Fruit fly (Drosophila melanogaster) whole organism, embryonic: Measurements from ENCODE around the gene CG1638.

ENCODE experiments used
- Adf1 ChIP-seq: fragments of 200-800 bp; sonication (Bioruptor generic); IDR thresholded peaks from 2 replicates; pipeline ENCODE4 v1.3.6; 2022; ENCODE audit warnings: missing biosample characterization, missing genetic modification characterization
- Asciz ChIP-seq: fragments of 200-800 bp; sonication (Bioruptor generic); optimal IDR thresholded peaks from 2 replicates; lab custom pipeline; 2017; ENCODE audit warnings: missing biosample characterization, mild to moderate bottlenecking, missing genetic modification characterization, missing genetic modification reagents
- Atf-2 ChIP-seq: fragments of 200-800 bp; sonication (Bioruptor generic); optimal IDR thresholded peaks from 2 replicates; lab custom pipeline; 2016; ENCODE audit warnings: missing biosample characterization, missing genetic modification characterization
- B-H2 ChIP-seq: fragments of 200-800 bp; sonication (Bioruptor generic); optimal IDR thresholded peaks from 2 replicates; lab custom pipeline; 2018; ENCODE audit warnings: missing biosample characterization, mild to moderate bottlenecking, missing genetic modification characterization
- C15 ChIP-seq: fragments of 200-800 bp; sonication (Bioruptor generic); IDR thresholded peaks from 3 replicates; pipeline ENCODE4 v1.3.6; 2022; ENCODE audit warnings: missing biosample characterization, missing genetic modification characterization
- CG10431 ChIP-seq: fragments of 200-800 bp; sonication (Bioruptor generic); optimal IDR thresholded peaks from 3 replicates; lab custom pipeline; 2018; ENCODE audit warnings: missing biosample characterization, mild to moderate bottlenecking, missing genetic modification characterization
- CG15514 ChIP-seq: fragments of 200-800 bp; sonication (Bioruptor generic); optimal IDR thresholded peaks from 3 replicates; lab custom pipeline; 2017; ENCODE audit warnings: missing biosample characterization, missing genetic modification characterization, mild to moderate bottlenecking, moderate library complexity, missing genetic modification reagents
- CG16815 ChIP-seq: fragments of 200-800 bp; sonication (Bioruptor generic); optimal IDR thresholded peaks from 3 replicates; lab custom pipeline; 2017; ENCODE audit warnings: missing biosample characterization, mild to moderate bottlenecking, missing genetic modification characterization
- CG3163 ChIP-seq: fragments of 200-800 bp; sonication (Bioruptor generic); optimal IDR thresholded peaks from 3 replicates; lab custom pipeline; 2016; ENCODE audit warnings: missing biosample characterization, missing genetic modification characterization
- CG33557 ChIP-seq: fragments of 200-800 bp; sonication (Bioruptor generic); optimal IDR thresholded peaks from 2 replicates; lab custom pipeline; 2019; ENCODE audit warnings: missing biosample characterization, mild to moderate bottlenecking, missing genetic modification characterization, moderate library complexity
- CG4328 ChIP-seq: fragments of 200-800 bp; sonication (Bioruptor generic); optimal IDR thresholded peaks from 3 replicates; lab custom pipeline; 2017; ENCODE audit warnings: missing biosample characterization, missing genetic modification reagents, missing genetic modification characterization
- CG4424 ChIP-seq: fragments of 200-800 bp; sonication (Bioruptor generic); optimal IDR thresholded peaks from 3 replicates; lab custom pipeline; 2016; ENCODE audit warnings: missing biosample characterization, missing genetic modification characterization
- CG5180 ChIP-seq: fragments of 200-800 bp; sonication (Bioruptor generic); optimal IDR thresholded peaks from 3 replicates; lab custom pipeline; 2017; ENCODE audit warnings: missing biosample characterization, missing genetic modification characterization, mild to moderate bottlenecking, moderate library complexity, missing genetic modification reagents
- CG5953 ChIP-seq: fragments of 200-800 bp; sonication (Bioruptor generic); IDR thresholded peaks from 2 replicates; pipeline ENCODE4 v1.3.6; 2022; ENCODE audit warnings: missing biosample characterization, missing genetic modification characterization
- CG7745 ChIP-seq: fragments of 200-800 bp; sonication (Bioruptor generic); optimal IDR thresholded peaks from 2 replicates; lab custom pipeline; 2018; ENCODE audit warnings: missing biosample characterization, mild to moderate bottlenecking, missing genetic modification characterization, moderate library complexity
- CG7987 ChIP-seq: fragments of 200-800 bp; sonication (Bioruptor generic); optimal IDR thresholded peaks from 2 replicates; lab custom pipeline; 2018; ENCODE audit warnings: missing biosample characterization, mild to moderate bottlenecking, missing genetic modification characterization, moderate library complexity
- CG9609 ChIP-seq: fragments of 200-800 bp; sonication (Bioruptor generic); optimal IDR thresholded peaks from 3 replicates; lab custom pipeline; 2016; ENCODE audit warnings: missing biosample characterization, missing genetic modification characterization
- Chrac-16 ChIP-seq: fragments of 200-800 bp; sonication (Bioruptor generic); optimal IDR thresholded peaks from 3 replicates; lab custom pipeline; 2016; ENCODE audit warnings: missing biosample characterization, missing genetic modification characterization
- D ChIP-seq, 2 experiments: fragments of 200-800 bp in 1 of 2; fragments of >200 bp in 1 of 2; sonication (Bioruptor generic) in 1 of 2; optimal IDR thresholded peaks; 2 replicates in 1 of 2; 3 replicates in 1 of 2; lab custom pipeline; 2017; ENCODE audit warnings: mild to moderate bottlenecking in 1 of 2, missing biosample characterization in 1 of 2, missing genetic modification characterization in 1 of 2, missing genetic modification reagents in 1 of 2
- Dad ChIP-seq: fragments of 200-800 bp; sonication (Bioruptor generic); optimal IDR thresholded peaks from 3 replicates; lab custom pipeline; 2016; ENCODE audit warnings: missing biosample characterization, missing genetic modification characterization
- Doc3 ChIP-seq: fragments of 200-800 bp; sonication (Bioruptor generic); IDR thresholded peaks from 3 replicates; pipeline ENCODE4 v1.3.6; 2022; ENCODE audit warnings: missing biosample characterization, missing genetic modification characterization; ENCODE audit not compliant: partially characterized antibody
- E2f2 ChIP-seq: fragments of 200-800 bp; sonication (Bioruptor generic); IDR thresholded peaks from 2 replicates; pipeline ENCODE4 v1.3.6; 2022; ENCODE audit warnings: missing biosample characterization, missing genetic modification characterization
- GATAe ChIP-seq: fragments of 200-800 bp; sonication (Bioruptor generic); conservative IDR thresholded peaks from 2 replicates; pipeline ENCODE4 v1.3.6; 2022; ENCODE audit warnings: missing biosample characterization, missing genetic modification characterization
- Hr39 ChIP-seq: fragments of >200 bp; optimal IDR thresholded peaks from 2 replicates; lab custom pipeline; 2017
- Hr51 ChIP-seq, 2 experiments: fragments of 200-800 bp; sonication (Bioruptor generic); optimal IDR thresholded peaks; 2 replicates in 1 of 2; 3 replicates in 1 of 2; lab custom pipeline; 2016 to 2018; ENCODE audit warnings: missing biosample characterization in 2 of 2, missing genetic modification characterization in 2 of 2, mild to moderate bottlenecking in 1 of 2, moderate library complexity in 1 of 2
- Hr78 ChIP-seq, 2 experiments: fragments of 200-800 bp in 1 of 2; fragments of >200 bp in 1 of 2; sonication (Bioruptor generic) in 1 of 2; optimal IDR thresholded peaks; 2 replicates each; lab custom pipeline; 2017 to 2019; ENCODE audit warnings: missing biosample characterization in 2 of 2, missing genetic modification characterization in 2 of 2, mild to moderate bottlenecking in 1 of 2, moderate library complexity in 1 of 2
- Lhr ChIP-seq: fragments of 200-800 bp; sonication (Bioruptor generic); optimal IDR thresholded peaks from 3 replicates; lab custom pipeline; 2017; ENCODE audit warnings: mild to moderate bottlenecking, missing biosample characterization, missing genetic modification reagents, missing genetic modification characterization
- Lim3 ChIP-seq: fragments of 200-800 bp; sonication (Bioruptor generic); IDR thresholded peaks from 2 replicates; pipeline ENCODE4 v1.3.6; 2022; ENCODE audit warnings: missing biosample characterization, missing genetic modification characterization
- NfI ChIP-seq: fragments of 200-800 bp; sonication (Bioruptor generic); optimal IDR thresholded peaks from 3 replicates; lab custom pipeline; 2018; ENCODE audit warnings: missing biosample characterization, mild to moderate bottlenecking, missing genetic modification characterization, moderate library complexity
- Oli ChIP-seq: fragments of 200-800 bp; sonication (Bioruptor generic); optimal IDR thresholded peaks from 2 replicates; lab custom pipeline; 2018; ENCODE audit warnings: missing biosample characterization, mild to moderate bottlenecking, missing genetic modification characterization, moderate library complexity
- Scr ChIP-seq: fragments of 200-800 bp; sonication (Bioruptor generic); IDR thresholded peaks from 2 replicates; pipeline ENCODE4 v1.3.6; 2022; ENCODE audit warnings: missing biosample characterization, missing genetic modification characterization; ENCODE audit not compliant: partially characterized antibody
- bcd ChIP-seq: fragments of 200-800 bp; sonication (Bioruptor generic); optimal IDR thresholded peaks from 2 replicates; lab custom pipeline; 2017; ENCODE audit warnings: missing biosample characterization, mild to moderate bottlenecking, missing genetic modification characterization
- dm ChIP-seq: fragments of 200-800 bp; sonication (Bioruptor generic); optimal IDR thresholded peaks from 3 replicates; lab custom pipeline; 2016; ENCODE audit warnings: missing biosample characterization, missing genetic modification characterization
- en ChIP-seq: fragments of 200-800 bp; sonication (Bioruptor generic); optimal IDR thresholded peaks from 2 replicates; lab custom pipeline; 2016; ENCODE audit warnings: missing biosample characterization, missing genetic modification characterization
- gsb ChIP-seq: fragments of 200-800 bp; sonication (Bioruptor generic); IDR thresholded peaks from 2 replicates; pipeline ENCODE4 v1.3.6; 2022; ENCODE audit warnings: missing biosample characterization, missing genetic modification characterization
- ham ChIP-seq: fragments of 200-800 bp; sonication (Bioruptor generic); IDR thresholded peaks from 2 replicates; pipeline ENCODE4 v1.3.6; 2022; ENCODE audit warnings: missing biosample characterization, missing genetic modification characterization
- insv ChIP-seq, 2 experiments: fragments of 200-800 bp; sonication (Bioruptor generic); optimal IDR thresholded peaks; 3 replicates each; lab custom pipeline; 2016 to 2018; ENCODE audit warnings: missing biosample characterization in 2 of 2, missing genetic modification characterization in 2 of 2
- onecut ChIP-seq: fragments of 200-800 bp; sonication (Bioruptor generic); IDR thresholded peaks from 2 replicates; pipeline ENCODE4 v1.3.6; 2022; ENCODE audit warnings: missing biosample characterization, missing genetic modification characterization
- otp ChIP-seq: fragments of 200-800 bp; sonication (Bioruptor generic); IDR thresholded peaks from 3 replicates; pipeline ENCODE4, ENCODE4 v1.3.6; 2022; ENCODE audit warnings: missing biosample characterization, missing genetic modification characterization
- repo ChIP-seq: fragments of 200-800 bp; sonication (Bioruptor generic); optimal IDR thresholded peaks from 2 replicates; lab custom pipeline; 2016; ENCODE audit warnings: missing biosample characterization, missing genetic modification characterization
- salm ChIP-seq: fragments of 200-800 bp; sonication (Bioruptor generic); optimal IDR thresholded peaks from 2 replicates; lab custom pipeline; 2018; ENCODE audit warnings: missing biosample characterization, mild to moderate bottlenecking, missing genetic modification characterization
- sc ChIP-seq, 3 experiments: fragments of >200 bp in 2 of 3; fragments of 200-800 bp in 1 of 3; sonication (Bioruptor generic) in 1 of 3; optimal IDR thresholded peaks; 2 replicates in 2 of 3; 3 replicates in 1 of 3; lab custom pipeline; 2017; ENCODE audit warnings: mild to moderate bottlenecking in 1 of 3, missing biosample characterization in 1 of 3, missing genetic modification characterization in 1 of 3, missing genetic modification reagents in 1 of 3
- sens ChIP-seq: fragments of 200-800 bp; sonication (Bioruptor generic); peaks from one replicate; lab custom pipeline; 2016; ENCODE audit warnings: missing biosample characterization, missing genetic modification characterization
- sim ChIP-seq: fragments of 200-800 bp; sonication (Bioruptor generic); IDR thresholded peaks from 2 replicates; pipeline ENCODE4 v1.3.6; 2022; ENCODE audit warnings: missing biosample characterization, missing genetic modification characterization
- sima ChIP-seq: fragments of 200-800 bp; sonication (Bioruptor generic); optimal IDR thresholded peaks from 2 replicates; lab custom pipeline; 2016; ENCODE audit warnings: missing biosample characterization, missing genetic modification characterization
- sr ChIP-seq: fragments of 200-800 bp; sonication (Bioruptor generic); IDR thresholded peaks from 3 replicates; pipeline ENCODE4 v1.3.6; 2022; ENCODE audit warnings: missing biosample characterization, missing genetic modification characterization
- stc ChIP-seq: fragments of 200-800 bp; sonication (Bioruptor generic); IDR thresholded peaks from 2 replicates; pipeline ENCODE4 v1.3.6; 2022; ENCODE audit warnings: missing biosample characterization, missing genetic modification characterization
- tin ChIP-seq: fragments of 200-800 bp; sonication (Bioruptor generic); optimal IDR thresholded peaks from 3 replicates; lab custom pipeline; 2016; ENCODE audit warnings: missing biosample characterization, missing genetic modification characterization
- vvl ChIP-seq: fragments of 200-800 bp; sonication (Bioruptor generic); IDR thresholded peaks from 2 replicates; pipeline ENCODE4 v1.3.6; 2022; ENCODE audit warnings: missing biosample characterization, missing genetic modification characterization
- zen ChIP-seq: fragments of 200-800 bp; sonication (Bioruptor generic); optimal IDR thresholded peaks from 3 replicates; lab custom pipeline; 2018; ENCODE audit warnings: missing biosample characterization, mild to moderate bottlenecking, missing genetic modification characterization, moderate library complexity

CG1638 gene

dm6 chr3R:31566738-31567137 lies 23.6 kb upstream of the CG1638 start (continued):
- TF ChIP-seq CG33557 (peak; percentile 41), gsb (GFP tag; lab: Robert Waterston, UW) (no peak), tin (peak; percentile 6), sr (GFP tag; lab: Robert Waterston, UW) (no peak), CG7745 (tag; lab: Kevin White, UChicago) (no peak), stc (GFP tag; lab: Robert Waterston, UW) (peak; percentile 43; the same call in 1 of the 2 replicates), CG5953 (peak; percentile 50; the same call in 1 of the 2 replicates), CG5180 (GFP tag; lab: Kevin White, UChicago) (no peak), CG15514 (GFP tag; lab: Kevin White, UChicago) (no peak), salm (tag; lab: Kevin White, UChicago) (no peak), GATAe (GFP tag; lab: Robert Waterston, UW) (no peak), Adf1 (GFP tag; lab: Robert Waterston, UW) (no peak), C15 (GFP tag; lab: Robert Waterston, UW) (no peak), en (no peak), Hr39 (no peak), sim (GFP tag; lab: Robert Waterston, UW) (0 out of 2 replicates have a peak, but pooled peaks have one; percentile 50), Lim3 (GFP tag; lab: Robert Waterston, UW) (no peak), sens (GFP tag; lab: Kevin White, UChicago) (no peak), D (optimal IDR thresholded peaks at IDR 0.05; lab: Kevin White, UChicago) (no peak), D (GFP tag; optimal IDR thresholded peaks at IDR 0.05; lab: Kevin White, UChicago) (peak; percentile 62), sima (GFP tag; lab: Kevin White, UChicago) (no peak), vvl (GFP tag; lab: Robert Waterston, UW) (peak; percentile 79), otp (peak; percentile 78; the same call in 2 of the 3 replicates), CG4328 (no peak), Atf-2 (GFP tag; lab: Kevin White, UChicago) (no peak), Oli (peak; percentile 60), Hr51 (GFP tag; optimal IDR thresholded peaks at IDR 0.05; lab: Kevin White, UChicago) (no peak), zen (tag; lab: Kevin White, UChicago) (no peak), Lhr (no peak), Chrac-16 (no peak), CG3163 (no peak), E2f2 (GFP tag; lab: Robert Waterston, UW) (0 out of 2 replicates have a peak, but pooled peaks have one; percentile 11), CG4424 (peak; percentile 14), Dad (peak; percentile 8), Doc3 (GFP tag; lab: Robert Waterston, UW) (no peak), Asciz (peak; percentile 11), B-H2 (no peak), repo (GFP tag; lab: Kevin White, UChicago) (no peak), Scr (GFP tag; lab: Robert Waterston, UW) (no peak), CG10431 (GFP tag; lab: Kevin White, UChicago) (no peak), sc (optimal IDR thresholded peaks at IDR 0.05; lab: Kevin White, UChicago) (no peak), sc (GFP tag; optimal IDR thresholded peaks at IDR 0.05; lab: Kevin White, UChicago) (no peak), ham (GFP tag; lab: Robert Waterston, UW) (no peak), dm (GFP tag; lab: Kevin White, UChicago) (no peak), CG9609 (GFP tag; lab: Kevin White, UChicago) (peak; percentile 24), bcd (GFP tag; lab: Kevin White, UChicago) (peak; percentile 18), insv (GFP tag; optimal IDR thresholded peaks at IDR 0.05; lab: Kevin White, UChicago) (no peak), Hr78 (GFP tag; optimal IDR thresholded peaks at IDR 0.05; lab: Kevin White, UChicago) (no peak), onecut (GFP tag; lab: Robert Waterston, UW) (peak; percentile 73), NfI (GFP tag; lab: Kevin White, UChicago) (peak; percentile 14), CG16815 (peak; percentile 10), CG7987 (GFP tag; lab: Kevin White, UChicago) (no peak)
